Fruit fly (Drosophila melanogaster): ENCODE results near the gene CG2493.

dm6 chr2L:20414750-20415211, 48.5 kb downstream of the CG2493 start, which contains the start of gene CG10947:
- TF ChIP-seq h (optimal IDR thresholded peaks at IDR 0.05) (no peak), ttk (optimal IDR thresholded peaks at IDR 0.05) (no peak), psq (optimal IDR thresholded peaks at IDR 0.05) (no peak), Myc (optimal IDR thresholded peaks at IDR 0.05) (no peak), insv (optimal IDR thresholded peaks at IDR 0.05) (no peak), Sin3A (optimal IDR thresholded peaks at IDR 0.05) (no peak)
